Worm (Caenorhabditis elegans) whole organism, L2 larva: Measurements from ENCODE around the gene T12E12.6.

Source experiments
- C34F6.9 ChIP-seq: fragments of 150-350 bp; optimal IDR thresholded peaks from 2 replicates; lab custom pipeline; 2014; ENCODE audit warnings: missing biosample characterization, missing genetic modification characterization
- F13H6.1 ChIP-seq: sonication (generic microtip); optimal IDR thresholded peaks from 2 replicates; lab custom pipeline; 2016; ENCODE audit warnings: missing genetic modification characterization, missing compliant biosample characterization
- R02D3.7 ChIP-seq: fragments of 150-350 bp; optimal IDR thresholded peaks from 2 replicates; lab custom pipeline; 2014; ENCODE audit warnings: missing biosample characterization, missing genetic modification characterization
- Y55F3AM.14 ChIP-seq: fragments of 200-800 bp; sonication (Bioruptor generic); optimal IDR thresholded peaks from 2 replicates; lab custom pipeline; 2018; ENCODE audit warnings: mild to moderate bottlenecking, missing genetic modification characterization, missing compliant biosample characterization
- alr-1 ChIP-seq: fragments of 150-350 bp; optimal IDR thresholded peaks from 2 replicates; lab custom pipeline; 2014; ENCODE audit warnings: missing biosample characterization, missing genetic modification characterization
- ama-1 ChIP-seq: fragments of 150-350 bp; optimal IDR thresholded peaks from 2 replicates; lab custom pipeline; 2018; ENCODE audit warnings: inconsistent platforms
- ceh-82 ChIP-seq: fragments of 150-350 bp; optimal IDR thresholded peaks from 2 replicates; lab custom pipeline; 2014; ENCODE audit warnings: missing biosample characterization, missing genetic modification characterization
- crh-2 ChIP-seq: sonication (generic microtip); optimal IDR thresholded peaks from 2 replicates; lab custom pipeline; 2017; ENCODE audit warnings: missing biosample characterization, missing genetic modification characterization
- egl-27 ChIP-seq: sonication (generic microtip); optimal IDR thresholded peaks from 3 replicates; lab custom pipeline; 2017; ENCODE audit warnings: missing biosample characterization, missing genetic modification reagents, missing genetic modification characterization
- elt-1 ChIP-seq: fragments of 150-350 bp; optimal IDR thresholded peaks from 2 replicates; lab custom pipeline; 2014; ENCODE audit warnings: missing biosample characterization, missing genetic modification characterization
- elt-3 ChIP-seq: sonication (generic microtip); optimal IDR thresholded peaks from 2 replicates; lab custom pipeline; 2017; ENCODE audit warnings: missing biosample characterization, missing genetic modification characterization
- fos-1 ChIP-seq: fragments of 150-350 bp; optimal IDR thresholded peaks from 2 replicates; lab custom pipeline; 2014; ENCODE audit warnings: missing biosample characterization, missing genetic modification characterization
- gmeb-1 ChIP-seq: fragments of 150-350 bp; optimal IDR thresholded peaks from 2 replicates; lab custom pipeline; 2014; ENCODE audit warnings: missing biosample characterization, missing genetic modification characterization
- lin-11 ChIP-seq: fragments of 150-350 bp; sonication (generic microtip); optimal IDR thresholded peaks from 2 replicates; lab custom pipeline; 2014; ENCODE audit warnings: missing biosample characterization, missing genetic modification characterization, inconsistent platforms, mixed read lengths
- lin-13 ChIP-seq: fragments of 150-350 bp; optimal IDR thresholded peaks from 2 replicates; lab custom pipeline; 2014; ENCODE audit warnings: missing biosample characterization, missing genetic modification reagents, missing genetic modification characterization
- lin-39 ChIP-seq: fragments of 150-350 bp; optimal IDR thresholded peaks from 2 replicates; lab custom pipeline; 2014; ENCODE audit warnings: missing biosample characterization, missing genetic modification reagents, missing genetic modification characterization
- lsy-2 ChIP-seq, 2 experiments: fragments of 150-350 bp in 1 of 2; sonication (generic microtip) in 1 of 2; optimal IDR thresholded peaks; 2 replicates each; lab custom pipeline; 2014 to 2017; ENCODE audit warnings: missing biosample characterization in 2 of 2, missing genetic modification characterization in 2 of 2
- mab-5 ChIP-seq: fragments of 150-350 bp; optimal IDR thresholded peaks from 2 replicates; lab custom pipeline; 2014; ENCODE audit warnings: missing biosample characterization, missing genetic modification characterization
- mbf-1 ChIP-seq: sonication (generic microtip); optimal IDR thresholded peaks from 2 replicates; lab custom pipeline; 2017; ENCODE audit warnings: missing biosample characterization, missing genetic modification characterization
- mdl-1 ChIP-seq, 2 experiments: fragments of 150-350 bp in 1 of 2; sonication (generic microtip) in 1 of 2; optimal IDR thresholded peaks; 2 replicates each; lab custom pipeline; 2017; ENCODE audit warnings: missing biosample characterization in 2 of 2, missing genetic modification characterization in 2 of 2
- nhr-10 ChIP-seq: sonication (generic microtip); optimal IDR thresholded peaks from 2 replicates; lab custom pipeline; 2017; ENCODE audit warnings: missing biosample characterization, missing genetic modification characterization
- nhr-12 ChIP-seq: fragments of 150-350 bp; optimal IDR thresholded peaks from 2 replicates; lab custom pipeline; 2014; ENCODE audit warnings: missing biosample characterization, missing genetic modification characterization
- nhr-129 ChIP-seq: fragments of 150-350 bp; optimal IDR thresholded peaks from 2 replicates; lab custom pipeline; 2014; ENCODE audit warnings: missing biosample characterization, missing genetic modification characterization
- nhr-21 ChIP-seq: fragments of 150-350 bp; optimal IDR thresholded peaks from 2 replicates; lab custom pipeline; 2014; ENCODE audit warnings: missing biosample characterization, missing genetic modification characterization
- nhr-25 ChIP-seq: fragments of 150-350 bp; sonication (generic microtip); optimal IDR thresholded peaks from 3 replicates; lab custom pipeline; 2014; ENCODE audit warnings: missing biosample characterization, missing genetic modification characterization
- nhr-6 ChIP-seq: fragments of 150-350 bp; optimal IDR thresholded peaks from 2 replicates; lab custom pipeline; 2014; ENCODE audit warnings: missing biosample characterization, missing genetic modification characterization
- peb-1 ChIP-seq: fragments of 150-350 bp; optimal IDR thresholded peaks from 2 replicates; lab custom pipeline; 2014; ENCODE audit warnings: missing biosample characterization, missing genetic modification characterization
- sem-4 ChIP-seq: fragments of 150-350 bp; optimal IDR thresholded peaks from 2 replicates; lab custom pipeline; 2014; ENCODE audit warnings: missing biosample characterization, missing genetic modification reagents, missing genetic modification characterization
- sma-3 ChIP-seq: sonication (generic microtip); optimal IDR thresholded peaks from 2 replicates; lab custom pipeline; 2016; ENCODE audit warnings: missing genetic modification reagents, missing genetic modification characterization, missing compliant biosample characterization
- sma-9 ChIP-seq, 2 experiments: fragments of 150-350 bp in 1 of 2; sonication (generic microtip) in 1 of 2; optimal IDR thresholded peaks; 2 replicates each; lab custom pipeline; 2014 to 2016; ENCODE audit warnings: missing genetic modification characterization in 2 of 2, mild to moderate bottlenecking in 1 of 2, missing biosample characterization in 1 of 2, missing compliant biosample characterization in 1 of 2, missing genetic modification reagents in 1 of 2, moderate library complexity in 1 of 2
- snpc-4 ChIP-seq: fragments of 150-350 bp; optimal IDR thresholded peaks from 2 replicates; lab custom pipeline; 2014; ENCODE audit warnings: missing biosample characterization, missing genetic modification characterization
- unc-39 ChIP-seq: fragments of 150-350 bp; optimal IDR thresholded peaks from 2 replicates; lab custom pipeline; 2014; ENCODE audit warnings: missing biosample characterization, missing genetic modification characterization
- unc-55 ChIP-seq: fragments of 150-350 bp; sonication (generic microtip); optimal IDR thresholded peaks from 3 replicates; lab custom pipeline; 2014; ENCODE audit warnings: missing biosample characterization, missing genetic modification reagents, missing genetic modification characterization
- unc-62 ChIP-seq: fragments of 150-350 bp; optimal IDR thresholded peaks from 2 replicates; lab custom pipeline; 2014; ENCODE audit warnings: missing biosample characterization, missing genetic modification reagents, missing genetic modification characterization
- zag-1 ChIP-seq: fragments of 150-350 bp; optimal IDR thresholded peaks from 2 replicates; lab custom pipeline; 2014; ENCODE audit warnings: missing biosample characterization, missing genetic modification characterization
- ztf-1 ChIP-seq: fragments of 200-800 bp; sonication (Bioruptor generic); conservative IDR thresholded peaks from 2 replicates; pipeline ENCODE4 v1.3.6; 2022; ENCODE audit warnings: missing genetic modification characterization, missing compliant biosample characterization
- ztf-11 ChIP-seq: sonication (generic microtip); optimal IDR thresholded peaks from 2 replicates; lab custom pipeline; 2017; ENCODE audit warnings: missing biosample characterization, missing genetic modification characterization
- ztf-4 ChIP-seq: fragments of 150-350 bp; optimal IDR thresholded peaks from 2 replicates; lab custom pipeline; 2014; ENCODE audit warnings: missing biosample characterization, missing genetic modification characterization

T12E12.6 gene

ce11 chrIV:5584384-5584783 lies 10.5 kb upstream of the T12E12.6 start, which contains the start of gene fkh-7:
Gene fkh-7, plus strand, starts transcription at chrIV:5584684.
- TF ChIP-seq nhr-12 (tag; lab: Kevin White, UChicago): no peak
- TF ChIP-seq mab-5 (tag; lab: Kevin White, UChicago): no peak
- no peak for TF ChIP-seq F13H6.1 (tag; lab: Kevin White, UChicago)
- TF ChIP-seq lin-13: no peak
- TF ChIP-seq nhr-25 (tag; lab: Kevin White, UChicago): no peak

- TF ChIP-seq nhr-25 (tag; lab: Kevin White, UChicago) (peak; percentile 1), peb-1 (tag; lab: Kevin White, UChicago) (no peak)
Observed at ce11 chrIV:5583184-5583583, 9.3 kb upstream of the T12E12.6 start.

- TF ChIP-seq F13H6.1 (tag; lab: Kevin White, UChicago) (no peak), Y55F3AM.14 (GFP tag; lab: Kevin White, UChicago) (no peak), ztf-1 (no peak), sma-3 (no peak), ceh-82 (tag; lab: Kevin White, UChicago) (no peak), egl-27 (tag; lab: Kevin White, UChicago) (no peak), mbf-1 (tag; lab: Kevin White, UChicago) (no peak)
Observed at ce11 chrIV:5582760-5583159, 8.8 kb upstream of the T12E12.6 start.

- TF ChIP-seq nhr-25 (tag; lab: Kevin White, UChicago) (peak; percentile 40), unc-39 (tag; lab: Kevin White, UChicago) (no peak), F13H6.1 (tag; lab: Kevin White, UChicago) (peak; percentile 72), lsy-2 (tag; optimal IDR thresholded peaks at IDR 0.05; lab: Kevin White, UChicago) (peak in 1 of 2 experiments; percentile 64), alr-1 (tag; lab: Kevin White, UChicago) (no peak), egl-27 (tag; lab: Kevin White, UChicago) (no peak), fos-1 (tag; lab: Kevin White, UChicago) (peak; percentile 66), ztf-4 (tag; lab: Kevin White, UChicago) (peak; percentile 5), sem-4 (peak; percentile 37), sma-3 (peak; percentile 32), lin-13 (peak; percentile 2), nhr-6 (tag; lab: Kevin White, UChicago) (peak; percentile 27), crh-2 (peak; percentile 86), unc-62 (GFP tag; lab: Kevin White, UChicago) (no peak), lin-11 (tag; lab: Kevin White, UChicago) (peak; percentile 49), snpc-4 (no peak), zag-1 (peak; percentile 28), Y55F3AM.14 (GFP tag; lab: Kevin White, UChicago) (peak; percentile 71), elt-3 (tag; lab: Kevin White, UChicago) (no peak), sma-9 (GFP tag; optimal IDR thresholded peaks at IDR 0.05; lab: Kevin White, UChicago) (peak; percentile 81), sma-9 (tag; optimal IDR thresholded peaks at IDR 0.05; lab: Kevin White, UChicago) (no peak), ama-1 (peak; percentile 14), R02D3.7 (tag; lab: Kevin White, UChicago) (no peak), elt-1 (no peak), ztf-11 (tag; lab: Kevin White, UChicago) (no peak), nhr-10 (tag; lab: Kevin White, UChicago) (no peak), gmeb-1 (tag; lab: Kevin White, UChicago) (no peak), mdl-1 (tag; optimal IDR thresholded peaks at IDR 0.05; lab: Kevin White, UChicago) (peak; percentile 18 to 21), nhr-129 (tag; lab: Kevin White, UChicago) (peak; percentile 73), lin-39 (no peak), nhr-21 (tag; lab: Kevin White, UChicago) (peak; percentile 55), mbf-1 (tag; lab: Kevin White, UChicago) (no peak), unc-55 (GFP tag; lab: Kevin White, UChicago) (peak; percentile 36), C34F6.9 (tag; lab: Kevin White, UChicago) (peak; percentile 72)
Observed at ce11 chrIV:5582267-5582666, 8.3 kb upstream of the T12E12.6 start.
